Worm (Caenorhabditis elegans): ENCODE results near the gene acds-10.
A peak's percentile ranks its signal among the peaks of the same experiment; 100 is the strongest.

acds-10 gene

ce11 chrV:5717237-5717935 lies 30.2 kb upstream of the acds-10 start, which contains the start of gene rga-3 (continued):
- TF ChIP-seq athp-1 (tag; optimal IDR thresholded peaks at IDR 0.05) (peak; percentile 77), ekl-4 (GFP tag; IDR thresholded peaks at IDR 0.05) (peak; percentile 87), madf-3 (GFP tag; IDR thresholded peaks at IDR 0.05) (peak; percentile 91), gei-17 (GFP tag; optimal IDR thresholded peaks at IDR 0.05) (no peak), repo-1 (tag; optimal IDR thresholded peaks at IDR 0.05) (no peak), F22D6.2 (tag; optimal IDR thresholded peaks at IDR 0.05) (no peak), chd-7 (tag; optimal IDR thresholded peaks at IDR 0.05) (no peak), madf-8 (GFP tag; conservative IDR thresholded peaks at IDR 0.05) (peak; percentile 97), lsy-27 (tag; optimal IDR thresholded peaks at IDR 0.05; ENCODE audit: borderline replicate concordance, insufficient read depth) (no peak), F37B4.10 (GFP tag; IDR thresholded peaks at IDR 0.05) (no peak)

DNA sequence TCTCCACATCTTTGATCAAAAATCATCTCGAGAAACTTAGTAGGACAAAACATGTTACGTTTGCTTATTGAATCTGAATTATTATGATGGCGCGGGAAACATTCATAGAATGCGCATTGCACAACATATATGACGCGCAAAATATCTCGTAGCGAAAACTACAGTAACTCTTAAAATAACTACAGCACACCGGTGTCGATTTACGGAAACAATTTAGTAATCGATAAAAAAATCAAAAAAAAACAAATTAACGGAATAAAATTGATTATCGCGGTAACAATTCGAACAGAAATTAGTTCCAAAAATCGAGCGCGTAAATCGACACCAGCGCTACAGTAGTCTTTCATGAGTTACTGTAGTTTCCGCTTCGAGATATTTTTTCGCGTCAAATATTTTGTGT lies 25.5 kb upstream of the acds-10 start:
- TF ChIP-seq let-607 (tag; optimal IDR thresholded peaks at IDR 0.05) (no peak), Y53F4B.3 (GFP tag; IDR thresholded peaks at IDR 0.05) (no peak), efl-1 (GFP tag; optimal IDR thresholded peaks at IDR 0.05) (peak; percentile 34), madf-8 (GFP tag; conservative IDR thresholded peaks at IDR 0.05) (no peak), cebp-2 (GFP tag; IDR thresholded peaks at IDR 0.05) (no peak), F39B2.1 (GFP tag; IDR thresholded peaks at IDR 0.05) (no peak), Y95B8A.8 (GFP tag; IDR thresholded peaks at IDR 0.05) (no peak), Y56A3A.18 (GFP tag; IDR thresholded peaks at IDR 0.05) (no peak), lin-26 (GFP tag; IDR thresholded peaks at IDR 0.05) (no peak), die-1 (tag; optimal IDR thresholded peaks at IDR 0.05) (no peak), D2030.7 (GFP tag; IDR thresholded peaks at IDR 0.05) (no peak; the same call in 1 of the 2 replicates), ekl-4 (GFP tag; IDR thresholded peaks at IDR 0.05) (no peak), nhr-80 (tag; optimal IDR thresholded peaks at IDR 0.05) (no peak), nfya-2 (GFP tag; IDR thresholded peaks at IDR 0.05) (no peak), attf-6 (GFP tag; IDR thresholded peaks at IDR 0.05) (0 out of 2 replicates have a peak, but pooled peaks have one; percentile 19), ama-1 (optimal IDR thresholded peaks at IDR 0.05) (no peak), ama-1 (GFP tag; optimal IDR thresholded peaks at IDR 0.05) (no peak), him-1 (tag; optimal IDR thresholded peaks at IDR 0.05) (peak; percentile 54), sptf-2 (GFP tag; optimal IDR thresholded peaks at IDR 0.05) (no peak), zfh-2 (GFP tag; conservative IDR thresholded peaks at IDR 0.05) (no peak), ZK185.1 (tag; optimal IDR thresholded peaks at IDR 0.05; ENCODE audit: poor library complexity, severe bottlenecking) (no peak), atf-7 (tag; optimal IDR thresholded peaks at IDR 0.05) (no peak), F22D6.2 (tag; optimal IDR thresholded peaks at IDR 0.05) (no peak), F33H1.4 (GFP tag; IDR thresholded peaks at IDR 0.05) (peak; percentile 33; the same call in 1 of the 2 replicates), B0336.3 (GFP tag; IDR thresholded peaks at IDR 0.05) (peak; percentile 29; the same call in 1 of the 2 replicates), dpff-1 (tag; optimal IDR thresholded peaks at IDR 0.05) (no peak), pbrm-1 (GFP tag; IDR thresholded peaks at IDR 0.05) (0 out of 2 replicates have a peak, but pooled peaks have one; percentile 18), somi-1 (GFP tag; optimal IDR thresholded peaks at IDR 0.05) (no peak), ztf-3 (GFP tag; optimal IDR thresholded peaks at IDR 0.05) (no peak), hmg-1.2 (GFP tag; IDR thresholded peaks at IDR 0.05) (0 out of 2 replicates have a peak, but pooled peaks have one; percentile 18), B0035.1 (tag; optimal IDR thresholded peaks at IDR 0.05) (no peak), akir-1 (GFP tag; optimal IDR thresholded peaks at IDR 0.05) (no peak), hrde-1 (tag; optimal IDR thresholded peaks at IDR 0.05; ENCODE audit: borderline replicate concordance) (peak; percentile 37), aptf-3 (GFP tag; IDR thresholded peaks at IDR 0.05) (no peak), athp-1 (tag; optimal IDR thresholded peaks at IDR 0.05) (no peak), snpc-1.1 (tag; optimal IDR thresholded peaks at IDR 0.05; ENCODE audit: insufficient read depth) (no peak), dox-1 (GFP tag; IDR thresholded peaks at IDR 0.05) (no peak), fkh-3 (tag; optimal IDR thresholded peaks at IDR 0.05) (no peak), rpc-1 (optimal IDR thresholded peaks at IDR 0.05) (no peak), rpc-1 (tag; optimal IDR thresholded peaks at IDR 0.05) (no peak)
